Fruit fly (Drosophila melanogaster): ENCODE results near the gene Prosbeta3.
A peak's percentile ranks its signal among the peaks of the same experiment; 100 is the strongest.

The Prosbeta3 gene

dm6 chr3R:8992928-8993579 is 13.0 kb downstream of the Prosbeta3 start, which contains the start of gene CG11975 (continued):
- TF ChIP-seq inv (GFP tag; IDR thresholded peaks at IDR 0.05; ENCODE audit: partially characterized antibody) (peak; percentile 63), dm (GFP tag; optimal IDR thresholded peaks at IDR 0.05) (peak; percentile 66), Hr51 (GFP tag; optimal IDR thresholded peaks at IDR 0.05) (peak in 1 of 2 experiments; percentile 86), CG3163 (GFP tag; optimal IDR thresholded peaks at IDR 0.05) (peak; percentile 73), disco-r (GFP tag; optimal IDR thresholded peaks at IDR 0.05) (peak; percentile 72), knrl (GFP tag; IDR thresholded peaks at IDR 0.05; ENCODE audit: partially characterized antibody) (peak; percentile 77), D19A (tag; optimal IDR thresholded peaks at IDR 0.05) (no peak), crp (GFP tag; optimal IDR thresholded peaks at IDR 0.05) (peak in 1 of 2 experiments; percentile 35), CG10431 (GFP tag; optimal IDR thresholded peaks at IDR 0.05) (no peak), Lim3 (GFP tag; IDR thresholded peaks at IDR 0.05) (no peak), ci (GFP tag; IDR thresholded peaks at IDR 0.05) (peak; percentile 29; the same call in 1 of the 3 replicates), CG5245 (GFP tag; optimal IDR thresholded peaks at IDR 0.05) (peak; percentile 56), Neu2 (GFP tag; optimal IDR thresholded peaks at IDR 0.05; ENCODE audit: borderline replicate concordance) (peak; percentile 40), CG9215 (GFP tag; IDR thresholded peaks at IDR 0.05) (peak; percentile 79), Camta (GFP tag; optimal IDR thresholded peaks at IDR 0.05) (peak; percentile 83), Aef1 (GFP tag; IDR thresholded peaks at IDR 0.05) (peak; percentile 48; the same call in 2 of the 3 replicates), CG10267 (tag; optimal IDR thresholded peaks at IDR 0.05) (peak; percentile 99), Atf6 (GFP tag; IDR thresholded peaks at IDR 0.05) (peak; percentile 64), BEAF-32 (GFP tag; optimal IDR thresholded peaks at IDR 0.05) (peak; percentile 84), slbo (GFP tag; IDR thresholded peaks at IDR 0.05) (peak; percentile 79), ato (GFP tag; IDR thresholded peaks at IDR 0.05; ENCODE audit: partially characterized antibody) (no peak), CG12071 (GFP tag; optimal IDR thresholded peaks at IDR 0.05) (no peak), CG18619 (GFP tag; optimal IDR thresholded peaks at IDR 0.05) (peak; percentile 57), bowl (GFP tag; IDR thresholded peaks at IDR 0.05) (no peak), CG14667 (GFP tag; IDR thresholded peaks at IDR 0.05) (0 out of 2 replicates have a peak, but pooled peaks have one; percentile 12), Trl (optimal IDR thresholded peaks at IDR 0.05) (no peak), Trl (GFP tag; optimal IDR thresholded peaks at IDR 0.05) (peak; percentile 92), esg (GFP tag; conservative IDR thresholded peaks at IDR 0.05) (peak; percentile 17), Dfd (GFP tag; optimal IDR thresholded peaks at IDR 0.05) (no peak), CG10462 (GFP tag; optimal IDR thresholded peaks at IDR 0.05) (peak; percentile 47), CG9817 (tag; optimal IDR thresholded peaks at IDR 0.05) (peak; percentile 72), pan (optimal IDR thresholded peaks at IDR 0.05) (no peak), pan (GFP tag; optimal IDR thresholded peaks at IDR 0.05 in 1 of 2, IDR thresholded peaks at IDR 0.05 in 1 of 2) (peak in 1 of 2 experiments; percentile 24), CG7372 (GFP tag; IDR thresholded peaks at IDR 0.05) (no peak), CG17612 (GFP tag; IDR thresholded peaks at IDR 0.05) (no peak), cas (GFP tag; IDR thresholded peaks at IDR 0.05) (no peak), insv (GFP tag; optimal IDR thresholded peaks at IDR 0.05) (peak in 1 of 2 experiments; percentile 51), CG14014 (GFP tag; IDR thresholded peaks at IDR 0.05) (peak; percentile 57; the same call in 1 of the 2 replicates), Lhr (GFP tag; optimal IDR thresholded peaks at IDR 0.05) (peak; percentile 18), repo (GFP tag; optimal IDR thresholded peaks at IDR 0.05) (peak; percentile 73), lola (GFP tag; optimal IDR thresholded peaks at IDR 0.05) (peak in 1 of 3 experiments; percentile 56), luna (GFP tag; optimal IDR thresholded peaks at IDR 0.05) (peak; percentile 72), lmd (GFP tag; IDR thresholded peaks at IDR 0.05) (peak; percentile 70), slp2 (GFP tag; optimal IDR thresholded peaks at IDR 0.05) (peak; percentile 78), Hand (GFP tag; optimal IDR thresholded peaks at IDR 0.05) (no peak), B-H1 (GFP tag; IDR thresholded peaks at IDR 0.05) (no peak), br (optimal IDR thresholded peaks at IDR 0.05) (no peak), grn (GFP tag; optimal IDR thresholded peaks at IDR 0.05) (no peak), lilli (GFP tag; optimal IDR thresholded peaks at IDR 0.05) (peak; percentile 90), CG9876 (GFP tag; optimal IDR thresholded peaks at IDR 0.05) (peak; percentile 75)

Data from whole organism, embryonic.